Worm (Caenorhabditis elegans) whole organism, mixed stage, embryonic: Measurements from ENCODE around the gene cutl-23.

Source experiments
- drap-1 ChIP-seq: fragments of 200-800 bp; sonication (Bioruptor generic); optimal IDR thresholded peaks from 3 replicates; lab custom pipeline; 2018; ENCODE audit warnings: mild to moderate bottlenecking, missing genetic modification characterization, missing compliant biosample characterization
- mep-1 ChIP-seq: fragments of 150-350 bp; optimal IDR thresholded peaks from 2 replicates; lab custom pipeline; 2017; ENCODE audit warnings: missing biosample characterization, missing genetic modification reagents, missing genetic modification characterization, inconsistent platforms
- nhr-28 ChIP-seq: fragments of 150-350 bp; optimal IDR thresholded peaks from 2 replicates; lab custom pipeline; 2014; ENCODE audit warnings: missing biosample characterization, missing genetic modification characterization
- pha-4 ChIP-seq: fragments of 150-350 bp; optimal IDR thresholded peaks from 2 replicates; lab custom pipeline; 2018; ENCODE audit warnings: missing biosample characterization, missing genetic modification reagents, missing genetic modification characterization
- snpc-4 ChIP-seq: fragments of 150-350 bp; optimal IDR thresholded peaks from 2 replicates; lab custom pipeline; 2014; ENCODE audit warnings: missing biosample characterization, missing genetic modification characterization
- zip-8 ChIP-seq: fragments of 150-350 bp; optimal IDR thresholded peaks from 2 replicates; lab custom pipeline; 2014; ENCODE audit warnings: missing biosample characterization, missing genetic modification characterization

ce11 chrIII:5734328-5734727, 35.7 kb upstream of the cutl-23 start:
- no peak for TF ChIP-seq nhr-28 (tag; lab: Kevin White, UChicago)
- TF ChIP-seq drap-1 (GFP tag; lab: Kevin White, UChicago), result no peak
- no peak for TF ChIP-seq pha-4 (tag; lab: Kevin White, UChicago)
- TF ChIP-seq zip-8 (tag; lab: Kevin White, UChicago), result no peak
- no peak for TF ChIP-seq mep-1
- no peak for TF ChIP-seq snpc-4
